Worm (Caenorhabditis elegans) whole organism, L2 larva: ENCODE data around the gene npr-43.

Source experiments
- C34F6.9 ChIP-seq: fragments of 150-350 bp; optimal IDR thresholded peaks from 2 replicates; lab custom pipeline; 2014; ENCODE audit warnings: missing biosample characterization, missing genetic modification characterization
- F13H6.1 ChIP-seq: sonication (generic microtip); optimal IDR thresholded peaks from 2 replicates; lab custom pipeline; 2016; ENCODE audit warnings: missing genetic modification characterization, missing compliant biosample characterization
- ama-1 ChIP-seq: fragments of 150-350 bp; optimal IDR thresholded peaks from 2 replicates; lab custom pipeline; 2018; ENCODE audit warnings: inconsistent platforms
- ceh-16 ChIP-seq: fragments of 150-350 bp; optimal IDR thresholded peaks from 2 replicates; lab custom pipeline; 2014; ENCODE audit warnings: missing biosample characterization, missing genetic modification characterization
- crh-2 ChIP-seq: sonication (generic microtip); optimal IDR thresholded peaks from 2 replicates; lab custom pipeline; 2017; ENCODE audit warnings: missing biosample characterization, missing genetic modification characterization
- dmd-4 ChIP-seq: sonication (generic microtip); optimal IDR thresholded peaks from 2 replicates; lab custom pipeline; 2017; ENCODE audit warnings: missing biosample characterization, missing genetic modification characterization
- elt-3 ChIP-seq: sonication (generic microtip); optimal IDR thresholded peaks from 2 replicates; lab custom pipeline; 2017; ENCODE audit warnings: missing biosample characterization, missing genetic modification characterization
- lsy-2 ChIP-seq, 2 experiments: fragments of 150-350 bp in 1 of 2; sonication (generic microtip) in 1 of 2; optimal IDR thresholded peaks; 2 replicates each; lab custom pipeline; 2014 to 2017; ENCODE audit warnings: missing biosample characterization in 2 of 2, missing genetic modification characterization in 2 of 2
- nhr-11 ChIP-seq: fragments of 150-350 bp; optimal IDR thresholded peaks from 2 replicates; lab custom pipeline; 2014; ENCODE audit warnings: missing biosample characterization, missing genetic modification characterization
- nhr-12 ChIP-seq: fragments of 150-350 bp; optimal IDR thresholded peaks from 2 replicates; lab custom pipeline; 2014; ENCODE audit warnings: missing biosample characterization, missing genetic modification characterization
- peb-1 ChIP-seq: fragments of 150-350 bp; optimal IDR thresholded peaks from 2 replicates; lab custom pipeline; 2014; ENCODE audit warnings: missing biosample characterization, missing genetic modification characterization
- skn-1 ChIP-seq: sonication (generic microtip); optimal IDR thresholded peaks from 2 replicates; lab custom pipeline; 2017; ENCODE audit warnings: missing biosample characterization, missing genetic modification characterization
- unc-39 ChIP-seq: fragments of 150-350 bp; optimal IDR thresholded peaks from 2 replicates; lab custom pipeline; 2014; ENCODE audit warnings: missing biosample characterization, missing genetic modification characterization
- unc-55 ChIP-seq: fragments of 150-350 bp; sonication (generic microtip); optimal IDR thresholded peaks from 3 replicates; lab custom pipeline; 2014; ENCODE audit warnings: missing biosample characterization, missing genetic modification reagents, missing genetic modification characterization
- unc-62 ChIP-seq: fragments of 150-350 bp; optimal IDR thresholded peaks from 2 replicates; lab custom pipeline; 2014; ENCODE audit warnings: missing biosample characterization, missing genetic modification reagents, missing genetic modification characterization
- zag-1 ChIP-seq: fragments of 150-350 bp; optimal IDR thresholded peaks from 2 replicates; lab custom pipeline; 2014; ENCODE audit warnings: missing biosample characterization, missing genetic modification characterization

npr-43 gene

DNA sequence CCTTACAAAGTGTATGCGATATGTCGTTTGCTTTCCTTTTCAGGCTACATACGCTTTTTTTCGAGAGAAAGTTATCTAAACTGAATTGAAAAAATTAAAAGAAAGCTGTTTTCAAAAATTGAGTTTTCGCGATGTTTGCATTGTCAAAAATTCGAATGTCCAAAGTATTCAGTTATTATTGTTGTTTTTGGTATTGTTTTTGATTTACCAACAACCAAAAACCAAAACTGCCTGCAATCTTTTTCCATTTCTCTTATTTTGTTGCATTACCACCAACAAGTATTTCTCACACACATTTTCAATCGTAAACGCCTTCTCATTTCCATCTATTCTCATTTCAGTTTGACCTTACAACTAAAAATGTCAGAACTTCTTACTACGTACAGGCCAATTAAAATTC is 50.1 kb downstream of the npr-43 start, which contains the start of gene pepm-1:
TSS of gene pepm-1 (plus strand) at position 301 of the 400 bp plus-strand sequence.
- TF ChIP-seq nhr-11 (tag; lab: Kevin White, UChicago) (no peak), peb-1 (tag; lab: Kevin White, UChicago) (no peak), unc-39 (tag; lab: Kevin White, UChicago) (no peak), unc-55 (no peak), F13H6.1 (tag; lab: Kevin White, UChicago) (no peak), lsy-2 (tag; optimal IDR thresholded peaks at IDR 0.05; lab: Kevin White, UChicago) (no peak), crh-2 (no peak)

DNA sequence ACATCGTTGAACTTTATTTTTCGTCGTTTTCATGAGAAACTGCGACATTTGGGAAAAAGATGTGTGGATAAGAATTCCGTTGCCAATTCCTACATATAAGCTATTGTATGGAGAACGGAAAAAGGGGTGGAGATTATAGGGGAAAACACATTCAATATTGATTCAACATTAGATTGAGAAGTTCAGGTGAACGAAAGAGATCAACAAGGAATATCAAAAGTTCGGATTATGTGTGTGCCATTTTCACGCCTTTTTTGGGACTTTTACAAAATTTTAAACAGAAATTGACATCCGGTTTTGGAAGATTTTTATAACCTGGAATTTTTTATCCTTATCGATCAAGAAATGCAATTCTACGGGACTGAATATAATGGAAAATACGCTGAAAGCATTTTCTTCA is 51.1 kb downstream of the npr-43 start, which contains the start of gene F47B8.5:
TSS of gene F47B8.5 (minus strand) at position 101 of the 400 bp plus-strand sequence.
- TF ChIP-seq nhr-11 (tag; lab: Kevin White, UChicago): no peak
- TF ChIP-seq C34F6.9 (tag; lab: Kevin White, UChicago): no peak
- no peak for TF ChIP-seq ceh-16
- TF ChIP-seq zag-1: no peak
- no peak for TF ChIP-seq unc-55
- no peak for TF ChIP-seq lsy-2 (tag; optimal IDR thresholded peaks at IDR 0.05; lab: Kevin White, UChicago)
- no peak for TF ChIP-seq elt-3 (tag; lab: Kevin White, UChicago)
- no peak for TF ChIP-seq unc-62 (GFP tag; lab: Kevin White, UChicago)
- no peak for TF ChIP-seq unc-39 (tag; lab: Kevin White, UChicago)
- no peak for TF ChIP-seq dmd-4 (tag; lab: Kevin White, UChicago)
- TF ChIP-seq skn-1 (tag; lab: Kevin White, UChicago): no peak
- TF ChIP-seq ama-1: no peak
- no peak for TF ChIP-seq nhr-12 (tag; lab: Kevin White, UChicago)
